Worm (Caenorhabditis elegans) whole organism, young adult: ENCODE results near the gene col-129.
A peak's percentile ranks its signal among the peaks of the same experiment; 100 is the strongest.

Source experiments
- F52B5.7 ChIP-seq: sonication (generic microtip); optimal IDR thresholded peaks from 2 replicates; lab custom pipeline; 2016; ENCODE audit warnings: mild to moderate bottlenecking, missing genetic modification characterization, missing compliant biosample characterization
- F55B11.4 ChIP-seq: sonication (generic microtip); optimal IDR thresholded peaks from 2 replicates; lab custom pipeline; 2016; ENCODE audit warnings: missing compliant biosample characterization, missing genetic modification characterization, borderline replicate concordance; ENCODE audit not compliant: insufficient read depth
- F57A8.1 ChIP-seq: fragments of 200-800 bp; sonication (Bioruptor generic); optimal IDR thresholded peaks from 2 replicates; lab custom pipeline; 2018; ENCODE audit warnings: mild to moderate bottlenecking, missing genetic modification characterization, moderate library complexity, missing compliant biosample characterization
- Y53F4B.3 ChIP-seq: fragments of 200-800 bp; sonication (Bioruptor generic); IDR thresholded peaks from 2 replicates; pipeline ENCODE4 v1.3.6; 2022; ENCODE audit warnings: missing genetic modification reagents, missing genetic modification characterization, missing compliant biosample characterization
- akir-1 ChIP-seq: fragments of 200-800 bp; sonication (Bioruptor generic); optimal IDR thresholded peaks from 2 replicates; lab custom pipeline; 2018; ENCODE audit warnings: mild to moderate bottlenecking, missing genetic modification characterization, moderate library complexity, missing compliant biosample characterization
- ama-1 ChIP-seq, 3 experiments: fragments of 150-350 bp in 1 of 3; sonication (generic microtip) in 2 of 3; optimal IDR thresholded peaks; 2 replicates each; lab custom pipeline; 2014 to 2018; ENCODE audit warnings: missing biosample characterization in 2 of 3, missing genetic modification characterization in 2 of 3, missing genetic modification reagents in 2 of 3
- atf-7 ChIP-seq: sonication (generic microtip); optimal IDR thresholded peaks from 2 replicates; lab custom pipeline; 2017; ENCODE audit warnings: mild to moderate bottlenecking, missing genetic modification characterization, missing compliant biosample characterization
- attf-5 ChIP-seq: fragments of 200-800 bp; sonication (Bioruptor generic); optimal IDR thresholded peaks from 2 replicates; lab custom pipeline; 2018; ENCODE audit warnings: mild to moderate bottlenecking, missing genetic modification characterization, missing compliant biosample characterization
- bed-1 ChIP-seq: fragments of 200-800 bp; sonication (Bioruptor generic); IDR thresholded peaks from 2 replicates; pipeline ENCODE4 v1.3.6; 2022; ENCODE audit warnings: missing genetic modification reagents, missing genetic modification characterization, missing compliant biosample characterization
- bed-2 ChIP-seq: fragments of 200-800 bp; sonication (Bioruptor generic); IDR thresholded peaks from 2 replicates; pipeline ENCODE4 v1.3.6; 2022; ENCODE audit warnings: missing genetic modification reagents, missing genetic modification characterization, missing compliant biosample characterization
- ccch-3 ChIP-seq: fragments of 200-800 bp; sonication (Bioruptor generic); optimal IDR thresholded peaks from 2 replicates; lab custom pipeline; 2018; ENCODE audit warnings: mild to moderate bottlenecking, missing genetic modification characterization, missing compliant biosample characterization
- cebp-1 ChIP-seq, 2 experiments: fragments of 200-800 bp in 1 of 2; sonication (Bioruptor generic) in 1 of 2; sonication (generic microtip) in 1 of 2; IDR thresholded peaks in 1 of 2; optimal IDR thresholded peaks in 1 of 2; 2 replicates each; pipeline versions ENCODE4 v1.3.6 to Lab custom; 2017 to 2022; ENCODE audit warnings: missing compliant biosample characterization in 2 of 2, missing genetic modification characterization in 2 of 2, mild to moderate bottlenecking in 1 of 2, missing genetic modification reagents in 1 of 2, moderate library complexity in 1 of 2
- ceh-27 ChIP-seq: fragments of 200-800 bp; sonication (Bioruptor generic); optimal IDR thresholded peaks from 2 replicates; lab custom pipeline; 2018; ENCODE audit warnings: mild to moderate bottlenecking, missing genetic modification characterization, moderate library complexity, missing compliant biosample characterization
- ceh-40 ChIP-seq: fragments of 200-800 bp; sonication (Bioruptor generic); IDR thresholded peaks from 2 replicates; pipeline ENCODE4 v1.3.6; 2022; ENCODE audit warnings: missing genetic modification characterization, missing compliant biosample characterization
- ceh-91 ChIP-seq: fragments of 200-800 bp; sonication (Bioruptor generic); IDR thresholded peaks from 2 replicates; pipeline ENCODE4 v1.3.6; 2022; ENCODE audit warnings: missing genetic modification reagents, missing genetic modification characterization, missing compliant biosample characterization
- dox-1 ChIP-seq: fragments of 200-800 bp; sonication (Bioruptor generic); IDR thresholded peaks from 2 replicates; pipeline ENCODE4 v1.3.6; 2022; ENCODE audit warnings: missing genetic modification reagents, missing genetic modification characterization, missing compliant biosample characterization
- dpl-1 ChIP-seq: fragments of 150-350 bp; optimal IDR thresholded peaks from 2 replicates; lab custom pipeline; 2014; ENCODE audit warnings: missing biosample characterization, missing genetic modification reagents, missing genetic modification characterization
- egl-44 ChIP-seq: fragments of 200-800 bp; sonication (Bioruptor generic); IDR thresholded peaks from 2 replicates; pipeline ENCODE4 v1.3.6; 2022; ENCODE audit warnings: missing genetic modification reagents, missing genetic modification characterization, missing compliant biosample characterization
- ekl-4 ChIP-seq: fragments of 200-800 bp; sonication (Bioruptor generic); IDR thresholded peaks from 2 replicates; pipeline ENCODE4 v1.3.6; 2022; ENCODE audit warnings: missing genetic modification reagents, missing genetic modification characterization, missing compliant biosample characterization
- ets-4 ChIP-seq: fragments of 200-800 bp; sonication (Bioruptor generic); optimal IDR thresholded peaks from 2 replicates; lab custom pipeline; 2018; ENCODE audit warnings: mild to moderate bottlenecking, missing genetic modification characterization, missing compliant biosample characterization
- gei-17 ChIP-seq: fragments of 200-800 bp; sonication (Bioruptor generic); optimal IDR thresholded peaks from 2 replicates; lab custom pipeline; 2018; ENCODE audit warnings: mild to moderate bottlenecking, missing genetic modification characterization, missing compliant biosample characterization
- him-1 ChIP-seq: sonication (generic microtip); optimal IDR thresholded peaks from 2 replicates; lab custom pipeline; 2016; ENCODE audit warnings: missing genotype, missing genetic modification reagents, missing genetic modification characterization, missing compliant biosample characterization
- hlh-12 ChIP-seq: sonication (generic microtip); optimal IDR thresholded peaks from 2 replicates; lab custom pipeline; 2016; ENCODE audit warnings: missing genetic modification characterization, missing compliant biosample characterization
- hmg-1.2 ChIP-seq: fragments of 200-800 bp; sonication (Bioruptor generic); IDR thresholded peaks from 2 replicates; pipeline ENCODE4 v1.3.6; 2022; ENCODE audit warnings: missing genetic modification reagents, missing genetic modification characterization, missing compliant biosample characterization
- hsf-1 ChIP-seq: fragments of 200-800 bp; sonication (Bioruptor generic); IDR thresholded peaks from 2 replicates; pipeline ENCODE4 v1.3.6; 2022; ENCODE audit warnings: missing genetic modification reagents, missing genetic modification characterization, missing compliant biosample characterization
- lag-1 ChIP-seq: fragments of 200-800 bp; sonication (Bioruptor generic); IDR thresholded peaks from 2 replicates; pipeline ENCODE4 v1.3.6; 2022; ENCODE audit warnings: missing genetic modification reagents, missing genetic modification characterization, missing compliant biosample characterization
- let-526 ChIP-seq: fragments of 200-800 bp; sonication (Bioruptor generic); IDR thresholded peaks from 2 replicates; pipeline ENCODE4 v1.3.6; 2022; ENCODE audit warnings: missing genetic modification reagents, missing genetic modification characterization, missing compliant biosample characterization
- madf-8 ChIP-seq: fragments of 200-800 bp; sonication (Bioruptor generic); conservative IDR thresholded peaks from 2 replicates; pipeline ENCODE4 v1.3.6; 2022; ENCODE audit warnings: missing genetic modification reagents, missing genetic modification characterization, missing compliant biosample characterization
- mxl-1 ChIP-seq: sonication (generic microtip); optimal IDR thresholded peaks from 2 replicates; lab custom pipeline; 2016; ENCODE audit warnings: missing genetic modification characterization, missing compliant biosample characterization
- nfya-1 ChIP-seq: sonication (generic microtip); optimal IDR thresholded peaks from 2 replicates; lab custom pipeline; 2017; ENCODE audit warnings: antibody characterized with exemption, missing compliant biosample characterization, missing genetic modification characterization, borderline replicate concordance; ENCODE audit not compliant: insufficient read depth
- nhr-120 ChIP-seq: fragments of 200-800 bp; sonication (Bioruptor generic); IDR thresholded peaks from 2 replicates; pipeline ENCODE4 v1.3.6; 2022; ENCODE audit warnings: missing genetic modification characterization, missing compliant biosample characterization
- nhr-179 ChIP-seq: sonication (generic microtip); optimal IDR thresholded peaks from 2 replicates; lab custom pipeline; 2016; ENCODE audit warnings: mild to moderate bottlenecking, missing genetic modification characterization, missing compliant biosample characterization
- nhr-27 ChIP-seq: fragments of 200-800 bp; sonication (Bioruptor generic); optimal IDR thresholded peaks from 2 replicates; lab custom pipeline; 2018; ENCODE audit warnings: mild to moderate bottlenecking, missing genetic modification characterization, moderate library complexity, missing compliant biosample characterization
- nhr-90 ChIP-seq: sonication (generic microtip); optimal IDR thresholded peaks from 2 replicates; lab custom pipeline; 2016; ENCODE audit warnings: missing genotype, mild to moderate bottlenecking, missing genetic modification characterization, missing compliant biosample characterization
- pbrm-1 ChIP-seq: fragments of 200-800 bp; sonication (Bioruptor generic); IDR thresholded peaks from 2 replicates; pipeline ENCODE4 v1.3.6; 2022; ENCODE audit warnings: missing genetic modification reagents, missing genetic modification characterization, missing compliant biosample characterization
- pha-4 ChIP-seq: fragments of 150-350 bp; sonication (generic microtip); optimal IDR thresholded peaks from 2 replicates; lab custom pipeline; 2014; ENCODE audit warnings: missing biosample characterization, missing genetic modification reagents, missing genetic modification characterization
- rec-8 ChIP-seq, 2 experiments: sonication (generic microtip); optimal IDR thresholded peaks; 2 replicates each; lab custom pipeline; 2016; ENCODE audit warnings: mild to moderate bottlenecking in 2 of 2, missing genetic modification characterization in 2 of 2, missing genetic modification reagents in 2 of 2, missing genotype in 2 of 2, missing biosample characterization in 1 of 2, missing compliant biosample characterization in 1 of 2, moderate library complexity in 1 of 2
- repo-1 ChIP-seq: sonication (generic microtip); optimal IDR thresholded peaks from 2 replicates; lab custom pipeline; 2017; ENCODE audit warnings: mild to moderate bottlenecking, missing genetic modification characterization, missing compliant biosample characterization
- snpc-1.3 ChIP-seq: sonication (generic microtip); optimal IDR thresholded peaks from 2 replicates; lab custom pipeline; 2017; ENCODE audit warnings: missing genetic modification characterization, mild to moderate bottlenecking, missing compliant biosample characterization, antibody characterized with exemption, moderate library complexity, missing genotype, missing genetic modification reagents; ENCODE audit not compliant: insufficient read depth
- snpc-4 ChIP-seq, 5 experiments: fragments of 150-350 bp in 1 of 5; sonication (generic microtip) in 4 of 5; optimal IDR thresholded peaks; 2 replicates each; lab custom pipeline; 2014 to 2018; ENCODE audit warnings: missing genetic modification characterization in 5 of 5, missing biosample characterization in 3 of 5, antibody characterized with exemption in 2 of 5, mild to moderate bottlenecking in 2 of 5, missing compliant biosample characterization in 2 of 5, missing genotype in 2 of 5, moderate library complexity in 2 of 5, missing genetic modification reagents in 1 of 5
- sptf-2 ChIP-seq: fragments of 200-800 bp; sonication (Bioruptor generic); optimal IDR thresholded peaks from 2 replicates; lab custom pipeline; 2018; ENCODE audit warnings: mild to moderate bottlenecking, missing genetic modification characterization, missing compliant biosample characterization
- tbp1 ChIP-seq: fragments of 200-800 bp; sonication (Bioruptor generic); optimal IDR thresholded peaks from 2 replicates; lab custom pipeline; 2018; ENCODE audit warnings: mild to moderate bottlenecking, missing genetic modification characterization, missing compliant biosample characterization
- tbx-9 ChIP-seq: sonication (generic microtip); optimal IDR thresholded peaks from 2 replicates; lab custom pipeline; 2016; ENCODE audit warnings: borderline replicate concordance, missing genetic modification characterization, inconsistent platforms, missing compliant biosample characterization

col-129 gene

ce11 chrIV:12092113-12092512, 18.1 kb downstream of the col-129 start, which contains the start of gene mig-32:
Gene mig-32, minus strand, starts transcription at chrIV:12092213.
- TF ChIP-seq pbrm-1 (GFP tag; lab: Robert Waterston, UW) (no peak), cebp-1 (GFP tag; IDR thresholded peaks at IDR 0.05; lab: Robert Waterston, UW) (no peak), cebp-1 (tag; optimal IDR thresholded peaks at IDR 0.05; lab: Kevin White, UChicago) (no peak), egl-44 (no peak), dpl-1 (GFP tag; lab: Kevin White, UChicago) (no peak), ets-4 (GFP tag; lab: Kevin White, UChicago) (no peak), hlh-12 (tag; lab: Kevin White, UChicago) (no peak), mxl-1 (tag; lab: Kevin White, UChicago) (no peak), Y53F4B.3 (GFP tag; lab: Robert Waterston, UW) (no peak), snpc-4 (GFP tag; optimal IDR thresholded peaks at IDR 0.05; lab: Kevin White, UChicago) (no peak), snpc-4 (tag; optimal IDR thresholded peaks at IDR 0.05; lab: Kevin White, UChicago) (no peak), nhr-120 (GFP tag; lab: Robert Waterston, UW) (no peak), dox-1 (no peak), F55B11.4 (tag; lab: Kevin White, UChicago) (no peak), let-526 (GFP tag; lab: Robert Waterston, UW) (no peak), snpc-1.3 (tag; lab: Kevin White, UChicago) (no peak), bed-2 (GFP tag; lab: Robert Waterston, UW) (no peak), rec-8 (tag; optimal IDR thresholded peaks at IDR 0.05; lab: Kevin White, UChicago) (no peak)

ce11 chrIV:12089551-12089950, 20.7 kb downstream of the col-129 start, which contains the start of gene F11A10.6:
Gene F11A10.6, minus strand, starts transcription at chrIV:12089651.
- TF ChIP-seq ccch-3 (no peak), atf-7 (tag; lab: Kevin White, UChicago) (no peak), mxl-1 (tag; lab: Kevin White, UChicago) (no peak), cebp-1 (GFP tag; IDR thresholded peaks at IDR 0.05; lab: Robert Waterston, UW) (no peak), cebp-1 (tag; optimal IDR thresholded peaks at IDR 0.05; lab: Kevin White, UChicago) (no peak), ekl-4 (GFP tag; lab: Robert Waterston, UW) (no peak), F52B5.7 (tag; lab: Kevin White, UChicago) (no peak), gei-17 (no peak), nfya-1 (no peak)

ce11 chrIV:12088898-12089297, 21.3 kb downstream of the col-129 start:
- TF ChIP-seq F57A8.1 (GFP tag; lab: Kevin White, UChicago) (no peak), sptf-2 (GFP tag; lab: Kevin White, UChicago) (no peak), atf-7 (tag; lab: Kevin White, UChicago) (no peak), ceh-40 (GFP tag; lab: Robert Waterston, UW) (no peak), tbx-9 (tag; lab: Kevin White, UChicago) (no peak), hlh-12 (tag; lab: Kevin White, UChicago) (no peak), repo-1 (no peak), tbp1 (GFP tag; lab: Kevin White, UChicago) (no peak), hsf-1 (GFP tag; lab: Robert Waterston, UW) (0 out of 2 replicates have a peak, but pooled peaks have one; percentile 15), attf-5 (GFP tag; lab: Kevin White, UChicago) (peak; percentile 8), nhr-179 (tag; lab: Kevin White, UChicago) (no peak), lag-1 (GFP tag; lab: Robert Waterston, UW) (no peak), dpl-1 (GFP tag; lab: Kevin White, UChicago) (no peak), ama-1 (optimal IDR thresholded peaks at IDR 0.05; lab: Kevin White, UChicago) (peak; percentile 1), ama-1 (GFP tag; optimal IDR thresholded peaks at IDR 0.05; lab: Kevin White, UChicago) (no peak), him-1 (tag; lab: Kevin White, UChicago) (no peak), ceh-91 (GFP tag; lab: Robert Waterston, UW) (no peak), hmg-1.2 (GFP tag; lab: Robert Waterston, UW) (peak; percentile 54; the same call in 1 of the 2 replicates), pha-4 (no peak), akir-1 (GFP tag; lab: Kevin White, UChicago) (no peak), nhr-90 (no peak), ceh-27 (GFP tag; lab: Kevin White, UChicago) (peak; percentile 39), bed-1 (no peak), nhr-27 (tag; lab: Kevin White, UChicago) (no peak), madf-8 (GFP tag; lab: Robert Waterston, UW) (no peak), cebp-1 (GFP tag; IDR thresholded peaks at IDR 0.05; lab: Robert Waterston, UW) (no peak), cebp-1 (tag; optimal IDR thresholded peaks at IDR 0.05; lab: Kevin White, UChicago) (peak; percentile 25)
